Worm (Caenorhabditis elegans): ENCODE results near the gene pals-38.

ce11 chrV:12413651-12414114 lies 33.1 kb downstream of the pals-38 start, which contains the start of gene cdr-6:
- TF ChIP-seq ces-1 (GFP tag; optimal IDR thresholded peaks at IDR 0.05) (no peak), R02D3.7 (tag; optimal IDR thresholded peaks at IDR 0.05) (no peak)
